Worm (Caenorhabditis elegans): ENCODE data around the gene unc-44.

ce11 chrIV:6014895-6015294, 39.5 kb downstream of the unc-44 start, which contains the start of gene C46G7.2:
- no peak for TF ChIP-seq ama-1 (optimal IDR thresholded peaks at IDR 0.05)
- no peak for TF ChIP-seq lin-13 (GFP tag; optimal IDR thresholded peaks at IDR 0.05)
- no peak for TF ChIP-seq lin-35 (GFP tag; optimal IDR thresholded peaks at IDR 0.05)
- TF ChIP-seq nhr-77 (tag; optimal IDR thresholded peaks at IDR 0.05), result no peak
- no peak for TF ChIP-seq alr-1 (tag; optimal IDR thresholded peaks at IDR 0.05; ENCODE audit: borderline replicate concordance)
- no peak for TF ChIP-seq ceh-8 (GFP tag; optimal IDR thresholded peaks at IDR 0.05)
- TF ChIP-seq ztf-4 (tag; optimal IDR thresholded peaks at IDR 0.05), result no peak
- TF ChIP-seq jun-1 (tag; optimal IDR thresholded peaks at IDR 0.05), result no peak
- TF ChIP-seq ces-1 (GFP tag; optimal IDR thresholded peaks at IDR 0.05), result no peak
